Worm (Caenorhabditis elegans) whole organism, young adult: ENCODE measurements around the gene cyp-35B1.

Experiments used
- T26A5.8 ChIP-seq: sonication (generic microtip); optimal IDR thresholded peaks from 2 replicates; lab custom pipeline; 2016; ENCODE audit warnings: missing genetic modification characterization, missing compliant biosample characterization
- attf-3 ChIP-seq: fragments of 200-800 bp; sonication (Bioruptor generic); conservative IDR thresholded peaks from 2 replicates; pipeline ENCODE4 v1.3.6; 2022; ENCODE audit warnings: missing genetic modification reagents, missing genetic modification characterization, missing compliant biosample characterization
- ceh-58 ChIP-seq: fragments of 200-800 bp; sonication (Bioruptor generic); IDR thresholded peaks from 2 replicates; pipeline ENCODE4 v1.3.6; 2022; ENCODE audit warnings: missing genetic modification characterization, missing compliant biosample characterization
- ceh-79 ChIP-seq: sonication (generic microtip); optimal IDR thresholded peaks from 2 replicates; lab custom pipeline; 2017; ENCODE audit warnings: mild to moderate bottlenecking, missing genetic modification characterization, missing compliant biosample characterization
- egl-18 ChIP-seq: fragments of 200-800 bp; sonication (Bioruptor generic); IDR thresholded peaks from 2 replicates; pipeline ENCODE4 v1.3.6; 2022; ENCODE audit warnings: missing genetic modification reagents, missing genetic modification characterization, missing compliant biosample characterization
- ets-4 ChIP-seq: fragments of 200-800 bp; sonication (Bioruptor generic); optimal IDR thresholded peaks from 2 replicates; lab custom pipeline; 2018; ENCODE audit warnings: mild to moderate bottlenecking, missing genetic modification characterization, missing compliant biosample characterization
- hmg-20 ChIP-seq: fragments of 200-800 bp; sonication (Bioruptor generic); IDR thresholded peaks from 2 replicates; pipeline ENCODE4 v1.3.6; 2022; ENCODE audit warnings: missing genetic modification reagents, missing genetic modification characterization, missing compliant biosample characterization
- hsf-1 ChIP-seq: fragments of 200-800 bp; sonication (Bioruptor generic); IDR thresholded peaks from 2 replicates; pipeline ENCODE4 v1.3.6; 2022; ENCODE audit warnings: missing genetic modification reagents, missing genetic modification characterization, missing compliant biosample characterization
- lsy-27 ChIP-seq: sonication (generic microtip); optimal IDR thresholded peaks from 2 replicates; lab custom pipeline; 2017; ENCODE audit warnings: missing genetic modification characterization, mild to moderate bottlenecking, missing compliant biosample characterization, antibody characterized with exemption, missing genotype, borderline replicate concordance; ENCODE audit not compliant: insufficient read depth
- madf-8 ChIP-seq: fragments of 200-800 bp; sonication (Bioruptor generic); conservative IDR thresholded peaks from 2 replicates; pipeline ENCODE4 v1.3.6; 2022; ENCODE audit warnings: missing genetic modification reagents, missing genetic modification characterization, missing compliant biosample characterization
- pha-4 ChIP-seq: fragments of 150-350 bp; sonication (generic microtip); optimal IDR thresholded peaks from 2 replicates; lab custom pipeline; 2014; ENCODE audit warnings: missing biosample characterization, missing genetic modification reagents, missing genetic modification characterization
- repo-1 ChIP-seq: sonication (generic microtip); optimal IDR thresholded peaks from 2 replicates; lab custom pipeline; 2017; ENCODE audit warnings: mild to moderate bottlenecking, missing genetic modification characterization, missing compliant biosample characterization
- zfh-2 ChIP-seq: fragments of 200-800 bp; sonication (Bioruptor generic); conservative IDR thresholded peaks from 2 replicates; pipeline ENCODE4 v1.3.6; 2022; ENCODE audit warnings: missing genetic modification reagents, missing genetic modification characterization, missing compliant biosample characterization
- ztf-26 ChIP-seq: sonication (generic microtip); optimal IDR thresholded peaks from 2 replicates; lab custom pipeline; 2017; ENCODE audit warnings: missing genetic modification characterization, missing compliant biosample characterization

DNA sequence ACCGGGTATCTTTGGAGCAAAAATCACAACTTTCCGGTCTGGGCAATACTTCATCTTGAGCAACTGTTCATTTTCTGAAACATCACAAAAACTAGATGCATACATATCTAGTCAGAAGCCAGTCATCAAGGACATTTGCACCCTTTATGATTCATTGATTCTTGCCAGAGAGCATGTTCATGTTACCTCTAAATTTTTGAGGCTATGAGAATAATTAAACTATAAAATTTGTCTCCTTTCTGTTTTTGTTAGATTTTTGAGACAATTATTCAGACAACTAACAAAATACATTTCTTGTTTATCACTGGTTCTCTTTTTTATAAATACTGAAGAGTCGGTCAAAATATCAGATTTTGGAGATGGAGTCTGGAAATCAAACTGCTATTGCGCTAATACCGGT lies 22.4 kb upstream of the cyp-35B1 start, which contains the start of gene srx-67:
- TF ChIP-seq hmg-20 (GFP tag; lab: Robert Waterston, UW) (no peak), T26A5.8 (tag; lab: Kevin White, UChicago) (no peak), ceh-79 (tag; lab: Kevin White, UChicago) (no peak), madf-8 (GFP tag; lab: Robert Waterston, UW) (no peak), repo-1 (tag; lab: Kevin White, UChicago) (no peak), egl-18 (GFP tag; lab: Robert Waterston, UW) (no peak), ceh-58 (no peak), ztf-26 (no peak), ets-4 (no peak), pha-4 (tag; lab: Kevin White, UChicago) (no peak), hsf-1 (GFP tag; lab: Robert Waterston, UW) (no peak), lsy-27 (no peak), attf-3 (GFP tag; lab: Robert Waterston, UW) (no peak), zfh-2 (GFP tag; lab: Robert Waterston, UW) (no peak)
